Worm (Caenorhabditis elegans) whole organism, L3 larva: ENCODE results near the gene jud-4.

Source experiments
- ama-1 ChIP-seq: fragments of 150-350 bp; optimal IDR thresholded peaks from 2 replicates; lab custom pipeline; 2018
- egl-27 ChIP-seq: sonication (generic microtip); optimal IDR thresholded peaks from 4 replicates; lab custom pipeline; 2017; ENCODE audit warnings: missing biosample characterization, missing genetic modification reagents, missing genetic modification characterization
- fkh-10 ChIP-seq: sonication (generic microtip); optimal IDR thresholded peaks from 2 replicates; lab custom pipeline; 2017; ENCODE audit warnings: missing biosample characterization, missing genetic modification reagents, missing genetic modification characterization
- lin-39 ChIP-seq: fragments of 150-350 bp; optimal IDR thresholded peaks from 2 replicates; lab custom pipeline; 2018; ENCODE audit warnings: missing biosample characterization, missing genetic modification reagents, missing genetic modification characterization
- nfya-1 ChIP-seq: sonication (generic microtip); optimal IDR thresholded peaks from 2 replicates; lab custom pipeline; 2017; ENCODE audit warnings: missing genetic modification characterization, mild to moderate bottlenecking, missing compliant biosample characterization, antibody characterized with exemption, moderate library complexity; ENCODE audit not compliant: insufficient read depth
- nhr-28 ChIP-seq: fragments of 150-350 bp; optimal IDR thresholded peaks from 2 replicates; lab custom pipeline; 2014; ENCODE audit warnings: missing biosample characterization, missing genetic modification characterization
- pha-4 ChIP-seq: fragments of 150-350 bp; optimal IDR thresholded peaks from 2 replicates; lab custom pipeline; 2014; ENCODE audit warnings: missing biosample characterization, missing genetic modification reagents, missing genetic modification characterization
- pqm-1 ChIP-seq: fragments of 150-350 bp; optimal IDR thresholded peaks from 2 replicates; lab custom pipeline; 2017; ENCODE audit warnings: missing biosample characterization, missing genetic modification characterization, inconsistent platforms

- no peak for TF ChIP-seq nfya-1
- TF ChIP-seq pqm-1 = no peak
- no peak for TF ChIP-seq egl-27 (tag; lab: Kevin White, UChicago)
- no peak for TF ChIP-seq fkh-10 (GFP tag; lab: Kevin White, UChicago)
- no peak for TF ChIP-seq lin-39
- no peak for TF ChIP-seq nhr-28 (tag; lab: Kevin White, UChicago)
- no peak for TF ChIP-seq ama-1
- no peak for TF ChIP-seq pha-4 (tag; lab: Kevin White, UChicago)
Measured at ce11 chrX:15270656-15271055, 13.3 kb upstream of the jud-4 start.
